Worm (Caenorhabditis elegans) whole organism, L2 larva: Measurements from ENCODE around the gene kbp-1.

Experiments used
- C34F6.9 ChIP-seq: fragments of 150-350 bp; optimal IDR thresholded peaks from 2 replicates; lab custom pipeline; 2014; ENCODE audit warnings: missing biosample characterization, missing genetic modification characterization
- F13H6.1 ChIP-seq: sonication (generic microtip); optimal IDR thresholded peaks from 2 replicates; lab custom pipeline; 2016; ENCODE audit warnings: missing genetic modification characterization, missing compliant biosample characterization
- R02D3.7 ChIP-seq: fragments of 150-350 bp; optimal IDR thresholded peaks from 2 replicates; lab custom pipeline; 2014; ENCODE audit warnings: missing biosample characterization, missing genetic modification characterization
- Y55F3AM.14 ChIP-seq: fragments of 200-800 bp; sonication (Bioruptor generic); optimal IDR thresholded peaks from 2 replicates; lab custom pipeline; 2018; ENCODE audit warnings: mild to moderate bottlenecking, missing genetic modification characterization, missing compliant biosample characterization
- aly-2 ChIP-seq: fragments of 150-350 bp; optimal IDR thresholded peaks from 2 replicates; lab custom pipeline; 2014; ENCODE audit warnings: missing biosample characterization, missing genetic modification characterization
- ama-1 ChIP-seq: fragments of 150-350 bp; optimal IDR thresholded peaks from 2 replicates; lab custom pipeline; 2018; ENCODE audit warnings: inconsistent platforms
- blmp-1 ChIP-seq: sonication (generic microtip); optimal IDR thresholded peaks from 2 replicates; lab custom pipeline; 2017; ENCODE audit warnings: missing genetic modification characterization, mild to moderate bottlenecking, missing compliant biosample characterization, antibody characterized with exemption, moderate library complexity; ENCODE audit not compliant: insufficient read depth
- ceh-16 ChIP-seq: fragments of 150-350 bp; optimal IDR thresholded peaks from 2 replicates; lab custom pipeline; 2014; ENCODE audit warnings: missing biosample characterization, missing genetic modification characterization
- ceh-82 ChIP-seq: fragments of 150-350 bp; optimal IDR thresholded peaks from 2 replicates; lab custom pipeline; 2014; ENCODE audit warnings: missing biosample characterization, missing genetic modification characterization
- crh-2 ChIP-seq: sonication (generic microtip); optimal IDR thresholded peaks from 2 replicates; lab custom pipeline; 2017; ENCODE audit warnings: missing biosample characterization, missing genetic modification characterization
- dmd-4 ChIP-seq: sonication (generic microtip); optimal IDR thresholded peaks from 2 replicates; lab custom pipeline; 2017; ENCODE audit warnings: missing biosample characterization, missing genetic modification characterization
- elt-1 ChIP-seq: fragments of 150-350 bp; optimal IDR thresholded peaks from 2 replicates; lab custom pipeline; 2014; ENCODE audit warnings: missing biosample characterization, missing genetic modification characterization
- elt-3 ChIP-seq: sonication (generic microtip); optimal IDR thresholded peaks from 2 replicates; lab custom pipeline; 2017; ENCODE audit warnings: missing biosample characterization, missing genetic modification characterization
- fos-1 ChIP-seq: fragments of 150-350 bp; optimal IDR thresholded peaks from 2 replicates; lab custom pipeline; 2014; ENCODE audit warnings: missing biosample characterization, missing genetic modification characterization
- gmeb-1 ChIP-seq: fragments of 150-350 bp; optimal IDR thresholded peaks from 2 replicates; lab custom pipeline; 2014; ENCODE audit warnings: missing biosample characterization, missing genetic modification characterization
- lin-11 ChIP-seq: fragments of 150-350 bp; sonication (generic microtip); optimal IDR thresholded peaks from 2 replicates; lab custom pipeline; 2014; ENCODE audit warnings: missing biosample characterization, missing genetic modification characterization, inconsistent platforms, mixed read lengths
- lin-13 ChIP-seq: fragments of 150-350 bp; optimal IDR thresholded peaks from 2 replicates; lab custom pipeline; 2014; ENCODE audit warnings: missing biosample characterization, missing genetic modification reagents, missing genetic modification characterization
- lin-39 ChIP-seq: fragments of 150-350 bp; optimal IDR thresholded peaks from 2 replicates; lab custom pipeline; 2014; ENCODE audit warnings: missing biosample characterization, missing genetic modification reagents, missing genetic modification characterization
- lsy-2 ChIP-seq, 2 experiments: fragments of 150-350 bp in 1 of 2; sonication (generic microtip) in 1 of 2; optimal IDR thresholded peaks; 2 replicates each; lab custom pipeline; 2014 to 2017; ENCODE audit warnings: missing biosample characterization in 2 of 2, missing genetic modification characterization in 2 of 2
- mab-5 ChIP-seq: fragments of 150-350 bp; optimal IDR thresholded peaks from 2 replicates; lab custom pipeline; 2014; ENCODE audit warnings: missing biosample characterization, missing genetic modification characterization
- mbf-1 ChIP-seq: sonication (generic microtip); optimal IDR thresholded peaks from 2 replicates; lab custom pipeline; 2017; ENCODE audit warnings: missing biosample characterization, missing genetic modification characterization
- nhr-10 ChIP-seq: sonication (generic microtip); optimal IDR thresholded peaks from 2 replicates; lab custom pipeline; 2017; ENCODE audit warnings: missing biosample characterization, missing genetic modification characterization
- nhr-11 ChIP-seq: fragments of 150-350 bp; optimal IDR thresholded peaks from 2 replicates; lab custom pipeline; 2014; ENCODE audit warnings: missing biosample characterization, missing genetic modification characterization
- nhr-12 ChIP-seq: fragments of 150-350 bp; optimal IDR thresholded peaks from 2 replicates; lab custom pipeline; 2014; ENCODE audit warnings: missing biosample characterization, missing genetic modification characterization
- nhr-129 ChIP-seq: fragments of 150-350 bp; optimal IDR thresholded peaks from 2 replicates; lab custom pipeline; 2014; ENCODE audit warnings: missing biosample characterization, missing genetic modification characterization
- nhr-21 ChIP-seq: fragments of 150-350 bp; optimal IDR thresholded peaks from 2 replicates; lab custom pipeline; 2014; ENCODE audit warnings: missing biosample characterization, missing genetic modification characterization
- nhr-237 ChIP-seq: fragments of 150-350 bp; optimal IDR thresholded peaks from 2 replicates; lab custom pipeline; 2014; ENCODE audit warnings: missing biosample characterization, missing genetic modification characterization
- nhr-25 ChIP-seq: fragments of 150-350 bp; sonication (generic microtip); optimal IDR thresholded peaks from 3 replicates; lab custom pipeline; 2014; ENCODE audit warnings: missing biosample characterization, missing genetic modification characterization
- nhr-6 ChIP-seq: fragments of 150-350 bp; optimal IDR thresholded peaks from 2 replicates; lab custom pipeline; 2014; ENCODE audit warnings: missing biosample characterization, missing genetic modification characterization
- nhr-77 ChIP-seq: fragments of 150-350 bp; optimal IDR thresholded peaks from 2 replicates; lab custom pipeline; 2014; ENCODE audit warnings: missing biosample characterization, missing genetic modification characterization
- peb-1 ChIP-seq: fragments of 150-350 bp; optimal IDR thresholded peaks from 2 replicates; lab custom pipeline; 2014; ENCODE audit warnings: missing biosample characterization, missing genetic modification characterization
- sem-4 ChIP-seq: fragments of 150-350 bp; optimal IDR thresholded peaks from 2 replicates; lab custom pipeline; 2014; ENCODE audit warnings: missing biosample characterization, missing genetic modification reagents, missing genetic modification characterization
- skn-1 ChIP-seq: sonication (generic microtip); optimal IDR thresholded peaks from 2 replicates; lab custom pipeline; 2017; ENCODE audit warnings: missing biosample characterization, missing genetic modification characterization
- sma-9 ChIP-seq, 2 experiments: fragments of 150-350 bp in 1 of 2; sonication (generic microtip) in 1 of 2; optimal IDR thresholded peaks; 2 replicates each; lab custom pipeline; 2014 to 2016; ENCODE audit warnings: missing genetic modification characterization in 2 of 2, mild to moderate bottlenecking in 1 of 2, missing biosample characterization in 1 of 2, missing compliant biosample characterization in 1 of 2, missing genetic modification reagents in 1 of 2, moderate library complexity in 1 of 2
- snpc-4 ChIP-seq: fragments of 150-350 bp; optimal IDR thresholded peaks from 2 replicates; lab custom pipeline; 2014; ENCODE audit warnings: missing biosample characterization, missing genetic modification characterization
- unc-39 ChIP-seq: fragments of 150-350 bp; optimal IDR thresholded peaks from 2 replicates; lab custom pipeline; 2014; ENCODE audit warnings: missing biosample characterization, missing genetic modification characterization
- unc-55 ChIP-seq: fragments of 150-350 bp; sonication (generic microtip); optimal IDR thresholded peaks from 3 replicates; lab custom pipeline; 2014; ENCODE audit warnings: missing biosample characterization, missing genetic modification reagents, missing genetic modification characterization
- unc-62 ChIP-seq: fragments of 150-350 bp; optimal IDR thresholded peaks from 2 replicates; lab custom pipeline; 2014; ENCODE audit warnings: missing biosample characterization, missing genetic modification reagents, missing genetic modification characterization
- ztf-1 ChIP-seq: fragments of 200-800 bp; sonication (Bioruptor generic); conservative IDR thresholded peaks from 2 replicates; pipeline ENCODE4 v1.3.6; 2022; ENCODE audit warnings: missing genetic modification characterization, missing compliant biosample characterization
- ztf-11 ChIP-seq: sonication (generic microtip); optimal IDR thresholded peaks from 2 replicates; lab custom pipeline; 2017; ENCODE audit warnings: missing biosample characterization, missing genetic modification characterization

kbp-1 gene

DNA sequence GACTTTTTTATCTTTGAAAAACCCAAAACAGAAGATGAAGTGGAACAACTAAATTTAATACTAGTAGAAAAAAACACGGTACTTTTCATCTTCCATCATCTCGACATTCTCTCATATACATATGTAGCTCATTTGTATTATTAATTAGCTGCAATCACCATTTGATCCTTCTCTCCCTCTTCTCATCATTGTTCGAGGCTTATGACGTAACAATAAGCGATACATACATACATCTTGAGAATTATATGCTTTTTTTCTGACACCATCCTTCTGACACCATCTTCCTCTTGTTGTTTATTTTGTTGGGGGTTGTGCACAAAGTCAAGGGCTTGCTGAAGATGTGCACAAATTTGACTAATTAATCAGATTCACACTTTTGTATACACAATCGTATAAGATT is 32.1 kb upstream of the kbp-1 start:
- no peak for TF ChIP-seq unc-39 (tag; lab: Kevin White, UChicago)
- no peak for TF ChIP-seq nhr-21 (tag; lab: Kevin White, UChicago)
- no peak for TF ChIP-seq gmeb-1 (tag; lab: Kevin White, UChicago)
- TF ChIP-seq nhr-10 (tag; lab: Kevin White, UChicago): no peak
- no peak for TF ChIP-seq unc-62 (GFP tag; lab: Kevin White, UChicago)
- no peak for TF ChIP-seq nhr-237 (tag; lab: Kevin White, UChicago)
- TF ChIP-seq unc-55 (GFP tag; lab: Kevin White, UChicago): no peak
- TF ChIP-seq dmd-4 (tag; lab: Kevin White, UChicago): no peak
- TF ChIP-seq R02D3.7 (tag; lab: Kevin White, UChicago): no peak
- TF ChIP-seq lin-11 (tag; lab: Kevin White, UChicago): no peak
- no peak for TF ChIP-seq elt-1
- no peak for TF ChIP-seq nhr-6 (tag; lab: Kevin White, UChicago)
- no peak for TF ChIP-seq nhr-25 (tag; lab: Kevin White, UChicago)
- no peak for TF ChIP-seq lin-13 (GFP tag; lab: Kevin White, UChicago)
- no peak for TF ChIP-seq ztf-1 (GFP tag; lab: Robert Waterston, UW)
- no peak for TF ChIP-seq ceh-82

DNA sequence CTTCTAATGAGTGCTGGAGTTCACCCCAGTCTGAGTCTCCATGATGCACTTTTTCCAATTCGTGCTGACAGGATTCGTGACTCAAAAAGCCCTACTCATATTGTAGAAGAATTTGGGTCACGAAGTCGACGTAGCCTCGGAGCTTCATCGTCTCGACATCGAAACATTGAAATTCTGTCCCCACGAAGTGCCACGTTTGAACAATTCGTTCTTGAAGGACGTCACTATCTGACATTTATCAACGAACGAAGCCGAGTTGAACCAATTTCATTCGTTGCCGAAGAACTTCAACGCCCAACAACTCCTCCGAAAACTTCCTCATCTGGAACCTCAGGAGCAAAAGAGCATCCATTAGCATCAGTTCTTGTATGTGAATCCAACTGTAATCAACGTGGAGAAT is 30.3 kb upstream of the kbp-1 start:
- no peak for TF ChIP-seq unc-39 (tag; lab: Kevin White, UChicago)
- no peak for TF ChIP-seq ama-1
- no peak for TF ChIP-seq mbf-1 (tag; lab: Kevin White, UChicago)
- TF ChIP-seq nhr-12 (tag; lab: Kevin White, UChicago): no peak
- no peak for TF ChIP-seq dmd-4 (tag; lab: Kevin White, UChicago)
- TF ChIP-seq nhr-25 (tag; lab: Kevin White, UChicago): no peak

DNA sequence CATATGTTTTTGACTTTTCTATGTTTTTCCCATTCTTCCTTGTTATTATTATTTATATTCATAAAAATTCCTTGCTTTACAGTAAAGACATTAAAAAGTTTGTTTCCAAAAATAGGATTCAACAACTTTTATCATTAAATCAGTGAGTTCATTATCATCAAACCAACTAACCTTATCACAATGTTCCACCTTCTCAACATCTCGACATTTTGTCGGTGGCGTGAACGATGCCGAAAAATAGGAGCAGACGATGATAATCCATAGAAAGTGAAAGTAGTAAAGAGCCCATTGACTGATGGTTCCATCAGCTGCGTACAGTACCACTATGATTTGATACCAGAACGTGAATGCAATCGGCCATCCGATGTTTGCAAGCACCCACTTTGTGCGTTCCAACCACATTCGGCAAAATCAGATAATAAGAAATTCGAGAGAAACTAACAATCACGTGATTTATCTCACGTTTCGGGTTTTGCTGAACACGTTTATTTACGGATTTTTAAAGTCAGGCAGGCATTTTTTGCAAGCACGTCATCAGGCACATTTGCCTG is 20.7 kb upstream of the kbp-1 start, which contains the start of gene dhhc-5:
Gene dhhc-5, minus strand, starts transcription at position 406 of the 551 bp plus-strand sequence.
- no peak for TF ChIP-seq mab-5 (tag; lab: Kevin White, UChicago)
- TF ChIP-seq aly-2 (tag; lab: Kevin White, UChicago): no peak
- no peak for TF ChIP-seq mbf-1 (tag; lab: Kevin White, UChicago)
- no peak for TF ChIP-seq Y55F3AM.14 (GFP tag; lab: Kevin White, UChicago)
- TF ChIP-seq nhr-77 (tag; lab: Kevin White, UChicago): no peak
- no peak for TF ChIP-seq snpc-4 (tag; lab: Kevin White, UChicago)
- peak; percentile 21 for TF ChIP-seq fos-1 (tag; lab: Kevin White, UChicago)
- no peak for TF ChIP-seq ceh-82
- peak; percentile 50 for TF ChIP-seq sma-9 (GFP tag; optimal IDR thresholded peaks at IDR 0.05; lab: Kevin White, UChicago)
- no peak for TF ChIP-seq sma-9 (tag; optimal IDR thresholded peaks at IDR 0.05; lab: Kevin White, UChicago)
- TF ChIP-seq peb-1: no peak
- TF ChIP-seq unc-39 (tag; lab: Kevin White, UChicago): no peak

DNA sequence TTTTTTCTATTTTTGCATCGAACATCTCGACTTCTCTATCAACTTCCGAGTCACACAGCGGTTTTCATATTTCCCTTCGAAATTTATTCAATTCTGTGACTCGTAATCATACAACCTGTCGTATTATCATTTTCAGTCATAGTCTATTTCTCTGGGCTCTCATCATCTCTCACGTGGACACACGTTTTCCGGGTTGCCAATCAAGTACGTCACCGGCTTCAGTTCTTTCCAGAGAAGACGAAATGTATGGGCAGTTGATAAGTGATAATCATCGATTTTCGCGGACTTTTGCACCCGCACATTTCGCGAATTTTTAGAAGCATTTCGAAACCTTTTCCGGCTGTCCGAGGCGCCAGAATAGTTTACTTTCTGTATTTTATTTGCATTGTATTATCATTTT is 19.2 kb upstream of the kbp-1 start, which contains the start of gene srv-1:
Gene srv-1, plus strand, starts transcription at position 131 of the 400 bp plus-strand sequence.
- TF ChIP-seq fos-1 (tag; lab: Kevin White, UChicago): peak; percentile 83
- TF ChIP-seq F13H6.1 (tag; lab: Kevin White, UChicago): peak; percentile 36
- peak; percentile 85 for TF ChIP-seq sma-9 (GFP tag; optimal IDR thresholded peaks at IDR 0.05; lab: Kevin White, UChicago)
- TF ChIP-seq sma-9 (tag; optimal IDR thresholded peaks at IDR 0.05; lab: Kevin White, UChicago): no peak
- TF ChIP-seq ceh-82: no peak
- TF ChIP-seq nhr-25 (tag; lab: Kevin White, UChicago): no peak
- TF ChIP-seq crh-2 (tag; lab: Kevin White, UChicago): peak; percentile 54
- TF ChIP-seq ztf-11 (tag; lab: Kevin White, UChicago): no peak

DNA sequence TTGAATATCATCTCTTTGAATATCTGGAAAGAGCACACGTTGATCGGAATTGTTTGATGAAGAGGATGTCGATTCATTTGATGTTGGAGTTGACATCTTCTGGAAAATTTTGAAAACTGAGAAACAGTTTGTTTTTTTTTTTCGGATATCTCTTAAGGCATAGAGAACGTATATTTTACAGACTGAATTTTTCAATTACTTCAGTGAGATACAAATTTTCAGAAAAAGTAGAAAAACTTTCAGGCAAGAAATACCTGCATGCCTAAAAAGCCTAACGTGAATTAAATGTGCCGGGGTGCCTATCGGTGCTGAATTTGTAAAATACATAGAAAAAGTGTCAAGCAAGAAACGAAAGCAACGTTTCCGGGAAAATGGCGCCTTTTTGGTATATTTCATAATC is 12.7 kb upstream of the kbp-1 start, which contains the start of gene zak-1:
Gene zak-1, minus strand, starts transcription at position 101 of the 400 bp plus-strand sequence.
- TF ChIP-seq nhr-11 (tag; lab: Kevin White, UChicago) (no peak), ceh-16 (tag; lab: Kevin White, UChicago) (no peak), nhr-129 (tag; lab: Kevin White, UChicago) (no peak), unc-55 (GFP tag; lab: Kevin White, UChicago) (no peak), lin-39 (tag; lab: Kevin White, UChicago) (no peak), skn-1 (tag; lab: Kevin White, UChicago) (no peak), lsy-2 (tag; optimal IDR thresholded peaks at IDR 0.05; lab: Kevin White, UChicago) (no peak), fos-1 (tag; lab: Kevin White, UChicago) (no peak), ceh-82 (no peak), snpc-4 (tag; lab: Kevin White, UChicago) (no peak), F13H6.1 (tag; lab: Kevin White, UChicago) (no peak), sem-4 (no peak), C34F6.9 (no peak), nhr-77 (tag; lab: Kevin White, UChicago) (no peak), mbf-1 (tag; lab: Kevin White, UChicago) (no peak), nhr-25 (tag; lab: Kevin White, UChicago) (no peak), nhr-21 (tag; lab: Kevin White, UChicago) (no peak), blmp-1 (tag; lab: Kevin White, UChicago) (no peak), sma-9 (GFP tag; optimal IDR thresholded peaks at IDR 0.05; lab: Kevin White, UChicago) (no peak), sma-9 (tag; optimal IDR thresholded peaks at IDR 0.05; lab: Kevin White, UChicago) (no peak), elt-3 (tag; lab: Kevin White, UChicago) (no peak)
